Fruit fly (Drosophila melanogaster): ENCODE results near the gene Phyhd1.
A peak's percentile ranks its signal among the peaks of the same experiment; 100 is the strongest.

dm6 chr3R:10684284-10684683 lies 3.6 kb upstream of the Phyhd1 start:
- TF ChIP-seq Lpt (GFP tag; optimal IDR thresholded peaks at IDR 0.05) (peak; percentile 58), fkh (GFP tag; optimal IDR thresholded peaks at IDR 0.05) (no peak), CG11762 (GFP tag; optimal IDR thresholded peaks at IDR 0.05; ENCODE audit: insufficient read depth) (no peak), CG8632 (GFP tag; optimal IDR thresholded peaks at IDR 0.05) (peak; percentile 25), net (GFP tag; optimal IDR thresholded peaks at IDR 0.05) (peak; percentile 33)
